Worm (Caenorhabditis elegans): ENCODE data around the gene glt-3.

ce11 chrIV:10177779-10178178, 47.7 kb downstream of the glt-3 start, which contains the start of gene mspn-1:
- TF ChIP-seq T22C8.4 (GFP tag; IDR thresholded peaks at IDR 0.05) (no peak), ztf-29 (GFP tag; IDR thresholded peaks at IDR 0.05) (no peak), tab-1 (GFP tag; IDR thresholded peaks at IDR 0.05) (no peak), cog-1 (tag; optimal IDR thresholded peaks at IDR 0.05) (no peak), ref-1 (GFP tag; conservative IDR thresholded peaks at IDR 0.05) (no peak)

All from whole organism, midembryonic.